Fruit fly (Drosophila melanogaster) whole organism, embryonic: ENCODE measurements around the gene topi.

ENCODE experiments used
- CG10431 ChIP-seq: fragments of 200-800 bp; sonication (Bioruptor generic); optimal IDR thresholded peaks from 3 replicates; lab custom pipeline; 2018; ENCODE audit warnings: missing biosample characterization, mild to moderate bottlenecking, missing genetic modification characterization
- CG10462 ChIP-seq: fragments of 200-800 bp; sonication (Bioruptor generic); optimal IDR thresholded peaks from 2 replicates; lab custom pipeline; 2016; ENCODE audit warnings: missing biosample characterization, missing genetic modification characterization
- CG11695 ChIP-seq: fragments of 200-800 bp; sonication (Bioruptor generic); IDR thresholded peaks from 3 replicates; pipeline ENCODE4 v1.3.6; 2022; ENCODE audit warnings: missing biosample characterization, missing genetic modification characterization
- CG13123 ChIP-seq: fragments of 200-800 bp; sonication (Bioruptor generic); optimal IDR thresholded peaks from 2 replicates; lab custom pipeline; 2016; ENCODE audit warnings: missing biosample characterization, missing genetic modification characterization
- CG16779 ChIP-seq: fragments of 200-800 bp; sonication (Bioruptor generic); IDR thresholded peaks from 2 replicates; pipeline ENCODE4 v1.3.6; 2022; ENCODE audit warnings: missing biosample characterization, missing genetic modification characterization
- CG16815 ChIP-seq: fragments of 200-800 bp; sonication (Bioruptor generic); optimal IDR thresholded peaks from 3 replicates; lab custom pipeline; 2017; ENCODE audit warnings: missing biosample characterization, mild to moderate bottlenecking, missing genetic modification characterization
- CG2116 ChIP-seq: fragments of 200-800 bp; sonication (Bioruptor generic); optimal IDR thresholded peaks from 3 replicates; lab custom pipeline; 2018; ENCODE audit warnings: missing biosample characterization, mild to moderate bottlenecking, missing genetic modification characterization
- CG2889 ChIP-seq: fragments of 200-800 bp; sonication (Bioruptor generic); IDR thresholded peaks from 3 replicates; pipeline ENCODE4 v1.3.6; 2022; ENCODE audit warnings: missing biosample characterization, missing genetic modification characterization
- CG31365 ChIP-seq: fragments of 200-800 bp; sonication (Bioruptor generic); optimal IDR thresholded peaks from 2 replicates; lab custom pipeline; 2018; ENCODE audit warnings: missing biosample characterization, mild to moderate bottlenecking, missing genetic modification characterization
- CG32772 ChIP-seq: fragments of 200-800 bp; sonication (Bioruptor generic); IDR thresholded peaks from 2 replicates; pipeline ENCODE4 v1.3.6; 2022; ENCODE audit warnings: missing biosample characterization, missing genetic modification characterization
- CG42726 ChIP-seq: fragments of 200-800 bp; sonication (Bioruptor generic); IDR thresholded peaks from 2 replicates; pipeline ENCODE4 v1.3.6; 2022; ENCODE audit warnings: missing biosample characterization, missing genetic modification characterization; ENCODE audit not compliant: partially characterized antibody
- CG6175 ChIP-seq: fragments of 200-800 bp; sonication (Bioruptor generic); IDR thresholded peaks from 3 replicates; pipeline ENCODE4 v1.3.6; 2022; ENCODE audit warnings: missing biosample characterization, missing genetic modification characterization
- CG6791 ChIP-seq: fragments of 200-800 bp; sonication (Bioruptor generic); IDR thresholded peaks from 3 replicates; pipeline ENCODE4 v1.3.6; 2022; ENCODE audit warnings: missing biosample characterization, missing genetic modification characterization; ENCODE audit not compliant: partially characterized antibody
- CG7839 ChIP-seq: fragments of 200-800 bp; sonication (Bioruptor generic); optimal IDR thresholded peaks from 3 replicates; lab custom pipeline; 2018; ENCODE audit warnings: missing biosample characterization, mild to moderate bottlenecking, missing genetic modification characterization, moderate library complexity
- CG7963 ChIP-seq: fragments of 200-800 bp; sonication (Bioruptor generic); IDR thresholded peaks from 3 replicates; pipeline ENCODE4 v1.3.6; 2022; ENCODE audit warnings: missing biosample characterization, missing genetic modification characterization; ENCODE audit not compliant: partially characterized antibody
- CG8478 ChIP-seq: fragments of >200 bp; optimal IDR thresholded peaks from 2 replicates; lab custom pipeline; 2018
- Dll ChIP-seq: fragments of 200-800 bp; sonication (Bioruptor generic); IDR thresholded peaks from 4 replicates; pipeline ENCODE4 v1.3.6; 2022; ENCODE audit warnings: missing biosample characterization, missing genetic modification characterization; ENCODE audit not compliant: partially characterized antibody
- Drgx ChIP-seq: fragments of 200-800 bp; sonication (Bioruptor generic); IDR thresholded peaks from 2 replicates; pipeline ENCODE4 v1.3.6; 2022; ENCODE audit warnings: missing biosample characterization, missing genetic modification characterization
- Eip74EF ChIP-seq, 2 experiments: fragments of 200-800 bp in 1 of 2; fragments of >200 bp in 1 of 2; sonication (Bioruptor generic) in 1 of 2; optimal IDR thresholded peaks; 2 replicates each; lab custom pipeline; 2017 to 2019; ENCODE audit warnings: missing biosample characterization in 2 of 2, missing genetic modification characterization in 2 of 2, mild to moderate bottlenecking in 1 of 2, moderate library complexity in 1 of 2
- HmgZ ChIP-seq: fragments of 200-800 bp; sonication (Bioruptor generic); optimal IDR thresholded peaks from 2 replicates; lab custom pipeline; 2018; ENCODE audit warnings: missing biosample characterization, mild to moderate bottlenecking, missing genetic modification characterization
- Kr ChIP-seq: fragments of 200-800 bp; sonication (Bioruptor generic); optimal IDR thresholded peaks from 2 replicates; lab custom pipeline; 2017; ENCODE audit warnings: missing biosample characterization, mild to moderate bottlenecking, missing genetic modification characterization
- MESR4 ChIP-seq: fragments of 200-800 bp; sonication (Bioruptor generic); optimal IDR thresholded peaks from 2 replicates; lab custom pipeline; 2018; ENCODE audit warnings: missing biosample characterization, mild to moderate bottlenecking, missing genetic modification characterization, moderate library complexity
- MTF-1 ChIP-seq: fragments of 200-800 bp; sonication (Bioruptor generic); optimal IDR thresholded peaks from 2 replicates; lab custom pipeline; 2018; ENCODE audit warnings: missing biosample characterization, mild to moderate bottlenecking, missing genetic modification characterization, borderline replicate concordance
- Ravus ChIP-seq: fragments of 200-800 bp; sonication (Bioruptor generic); IDR thresholded peaks from 2 replicates; pipeline ENCODE4 v1.3.6; 2022; ENCODE audit warnings: missing biosample characterization, missing genetic modification characterization
- Sin3A ChIP-seq: fragments of >200 bp; optimal IDR thresholded peaks from 2 replicates; lab custom pipeline; 2018
- Sox100B ChIP-seq: fragments of 200-800 bp; sonication (Bioruptor generic); optimal IDR thresholded peaks from 3 replicates; lab custom pipeline; 2018; ENCODE audit warnings: missing biosample characterization, mild to moderate bottlenecking, missing genetic modification characterization
- Spps ChIP-seq: fragments of 200-800 bp; sonication (Bioruptor generic); optimal IDR thresholded peaks from 2 replicates; lab custom pipeline; 2018; ENCODE audit warnings: missing biosample characterization, mild to moderate bottlenecking, missing genetic modification characterization
- Sry-β ChIP-seq: fragments of 200-800 bp; sonication (Bioruptor generic); optimal IDR thresholded peaks from 2 replicates; lab custom pipeline; 2018; ENCODE audit warnings: missing biosample characterization, mild to moderate bottlenecking, missing genetic modification characterization, moderate library complexity
- Tbp ChIP-seq: fragments of >200 bp; optimal IDR thresholded peaks from 2 replicates; lab custom pipeline; 2018; ENCODE audit warnings: missing biosample characterization, missing genetic modification characterization
- ac ChIP-seq: fragments of 200-800 bp; sonication (Bioruptor generic); optimal IDR thresholded peaks from 3 replicates; lab custom pipeline; 2017; ENCODE audit warnings: missing biosample characterization, mild to moderate bottlenecking, missing genetic modification characterization
- ato ChIP-seq: fragments of 200-800 bp; sonication (Bioruptor generic); IDR thresholded peaks from 2 replicates; pipeline ENCODE4 v1.3.6; 2022; ENCODE audit warnings: missing biosample characterization, missing genetic modification characterization; ENCODE audit not compliant: partially characterized antibody
- cas ChIP-seq: fragments of 200-800 bp; sonication (Bioruptor generic); IDR thresholded peaks from 2 replicates; pipeline ENCODE4 v1.3.6; 2022; ENCODE audit warnings: missing biosample characterization, missing genetic modification characterization
- chif ChIP-seq, 2 experiments: fragments of 200-800 bp; sonication (Bioruptor generic); optimal IDR thresholded peaks; 3 replicates each; lab custom pipeline; 2016; ENCODE audit warnings: missing biosample characterization in 2 of 2, missing genetic modification characterization in 2 of 2
- crp ChIP-seq, 2 experiments: fragments of 200-800 bp; sonication (Bioruptor generic); optimal IDR thresholded peaks; 2 replicates in 1 of 2; 3 replicates in 1 of 2; lab custom pipeline; 2017; ENCODE audit warnings: missing biosample characterization in 2 of 2, missing genetic modification characterization in 2 of 2, mild to moderate bottlenecking in 1 of 2, moderate library complexity in 1 of 2
- ems ChIP-seq: fragments of 200-800 bp; sonication (Bioruptor generic); optimal IDR thresholded peaks from 3 replicates; lab custom pipeline; 2016; ENCODE audit warnings: missing biosample characterization, missing genetic modification characterization
- esg ChIP-seq: fragments of 200-800 bp; sonication (Bioruptor generic); conservative IDR thresholded peaks from 2 replicates; pipeline ENCODE4 v1.3.6; 2022; ENCODE audit warnings: missing biosample characterization, missing genetic modification characterization
- grau ChIP-seq: fragments of 200-800 bp; optimal IDR thresholded peaks from 3 replicates; lab custom pipeline; 2019; ENCODE audit warnings: missing biosample characterization, mild to moderate bottlenecking, missing genetic modification characterization, moderate library complexity
- gt ChIP-seq: fragments of 200-800 bp; sonication (Bioruptor generic); IDR thresholded peaks from 2 replicates; pipeline ENCODE4 v1.3.6; 2022; ENCODE audit warnings: missing biosample characterization, missing genetic modification characterization
- nmo ChIP-seq: fragments of 200-800 bp; sonication (Bioruptor generic); optimal IDR thresholded peaks from 2 replicates; lab custom pipeline; 2018; ENCODE audit warnings: missing biosample characterization, mild to moderate bottlenecking, missing genetic modification characterization, moderate library complexity
- pum ChIP-seq: fragments of 200-800 bp; sonication (Bioruptor generic); optimal IDR thresholded peaks from 2 replicates; lab custom pipeline; 2016; ENCODE audit warnings: missing biosample characterization, missing genetic modification characterization
- row ChIP-seq: fragments of 200-800 bp; sonication (Bioruptor generic); IDR thresholded peaks from 3 replicates; pipeline ENCODE4 v1.3.6; 2022; ENCODE audit warnings: missing biosample characterization, missing genetic modification characterization
- sc ChIP-seq, 3 experiments: fragments of >200 bp in 2 of 3; fragments of 200-800 bp in 1 of 3; sonication (Bioruptor generic) in 1 of 3; optimal IDR thresholded peaks; 2 replicates in 2 of 3; 3 replicates in 1 of 3; lab custom pipeline; 2017; ENCODE audit warnings: mild to moderate bottlenecking in 1 of 3, missing biosample characterization in 1 of 3, missing genetic modification characterization in 1 of 3, missing genetic modification reagents in 1 of 3
- sd ChIP-seq: fragments of 200-800 bp; sonication (Bioruptor generic); optimal IDR thresholded peaks from 3 replicates; lab custom pipeline; 2018; ENCODE audit warnings: missing biosample characterization, mild to moderate bottlenecking, missing genetic modification characterization, moderate library complexity
- vvl ChIP-seq: fragments of 200-800 bp; sonication (Bioruptor generic); IDR thresholded peaks from 2 replicates; pipeline ENCODE4 v1.3.6; 2022; ENCODE audit warnings: missing biosample characterization, missing genetic modification characterization
- wor ChIP-seq: fragments of 200-800 bp; sonication (Bioruptor generic); IDR thresholded peaks from 2 replicates; pipeline ENCODE4 v1.3.6; 2022; ENCODE audit warnings: missing biosample characterization, missing genetic modification characterization
- zfh1 ChIP-seq: fragments of 200-800 bp; sonication (Bioruptor generic); IDR thresholded peaks from 3 replicates; pipeline ENCODE4 v1.3.6; 2022; ENCODE audit warnings: missing biosample characterization, missing genetic modification characterization

Gene topi

DNA sequence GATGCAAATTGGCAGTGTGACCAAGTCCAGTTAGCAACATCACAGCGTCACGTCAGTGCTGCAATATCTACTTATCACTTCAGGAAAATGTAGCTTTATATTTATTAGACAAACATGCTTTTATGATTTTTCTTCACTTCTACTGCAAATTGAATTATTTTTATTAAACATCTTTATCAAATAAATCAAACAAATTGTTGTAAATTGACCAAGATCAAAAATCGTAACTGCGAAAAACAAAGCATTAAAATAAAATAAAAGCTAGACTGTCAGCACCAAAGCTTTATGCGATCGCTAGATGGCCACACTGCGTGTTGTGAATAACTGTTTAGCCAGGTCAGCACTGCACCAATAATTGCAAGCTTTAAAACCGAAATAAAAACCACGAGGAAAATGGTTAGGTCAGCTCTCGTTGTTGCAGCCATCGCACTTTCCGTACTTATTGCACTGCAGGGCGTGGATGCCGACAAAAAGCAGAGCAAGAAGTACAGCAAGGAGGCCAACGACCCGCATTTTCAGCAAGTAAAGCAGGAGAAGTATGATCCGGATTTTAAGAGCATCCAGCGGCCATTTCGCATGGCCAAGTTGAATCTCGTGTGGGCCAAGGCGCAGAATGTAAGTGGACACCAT is 16.4 kb downstream of the topi start, which contains the start of the genes CG12945 and CG8507 (continued):
- TF ChIP-seq ac (GFP tag; lab: Kevin White, UChicago) (no peak), Tbp (GFP tag; lab: Kevin White, UChicago) (no peak), gt (GFP tag; lab: Robert Waterston, UW) (no peak), CG6791 (no peak), sc (optimal IDR thresholded peaks at IDR 0.05; lab: Kevin White, UChicago) (no peak), sc (GFP tag; optimal IDR thresholded peaks at IDR 0.05; lab: Kevin White, UChicago) (no peak), Sry-β (GFP tag; lab: Kevin White, UChicago) (peak; percentile 96), MESR4 (no peak), nmo (peak; percentile 80), ems (peak; percentile 1), cas (GFP tag; lab: Robert Waterston, UW) (no peak), chif (GFP tag; optimal IDR thresholded peaks at IDR 0.05; lab: Kevin White, UChicago) (peak in 1 of 2 experiments; percentile 37), CG16779 (no peak), CG31365 (tag; lab: Kevin White, UChicago) (no peak), esg (GFP tag; lab: Robert Waterston, UW) (no peak; the same call in 1 of the 2 replicates), Dll (0 out of 4 replicates have a peak, but pooled peaks have one; percentile 37), ato (GFP tag; lab: Robert Waterston, UW) (no peak), vvl (GFP tag; lab: Robert Waterston, UW) (peak; percentile 31; the same call in 1 of the 2 replicates), pum (GFP tag; lab: Kevin White, UChicago) (peak; percentile 15), CG2116 (GFP tag; lab: Kevin White, UChicago) (peak; percentile 59), CG11695 (GFP tag; lab: Robert Waterston, UW) (no peak), CG32772 (GFP tag; lab: Robert Waterston, UW) (no peak), wor (GFP tag; lab: Robert Waterston, UW) (no peak), CG42726 (GFP tag; lab: Robert Waterston, UW) (no peak), Spps (tag; lab: Kevin White, UChicago) (no peak), CG10462 (GFP tag; lab: Kevin White, UChicago) (no peak), crp (GFP tag; optimal IDR thresholded peaks at IDR 0.05; lab: Kevin White, UChicago) (peak in 1 of 2 experiments; percentile 8), Kr (GFP tag; lab: Kevin White, UChicago) (no peak), CG8478 (lab: Kevin White, UChicago) (no peak), CG2889 (no peak), Sin3A (lab: Kevin White, UChicago) (peak; percentile 85), MTF-1 (GFP tag; lab: Kevin White, UChicago) (no peak), CG7963 (GFP tag; lab: Robert Waterston, UW) (no peak), CG6175 (no peak), CG7839 (tag; lab: Kevin White, UChicago) (no peak), CG13123 (no peak), CG16815 (GFP tag; lab: Kevin White, UChicago) (peak; percentile 11), Sox100B (no peak), Drgx (GFP tag; lab: Robert Waterston, UW) (no peak), row (GFP tag; lab: Robert Waterston, UW) (peak; percentile 93), HmgZ (tag; lab: Kevin White, UChicago) (peak; percentile 77), grau (tag; lab: Kevin White, UChicago) (peak; percentile 63), sd (tag; lab: Kevin White, UChicago) (no peak), Eip74EF (GFP tag; optimal IDR thresholded peaks at IDR 0.05; lab: Kevin White, UChicago) (no peak), CG10431 (GFP tag; lab: Kevin White, UChicago) (no peak), Ravus (GFP tag; lab: Robert Waterston, UW) (no peak), zfh1 (no peak)
- TF ChIP-seq, all 482 proteins: peak for 148
